Worm (Caenorhabditis elegans) whole organism, L3 larva: ENCODE measurements around the gene zig-12.

Source experiments
- ZK546.5 ChIP-seq: sonication (generic microtip); optimal IDR thresholded peaks from 2 replicates; lab custom pipeline; 2017; ENCODE audit warnings: missing biosample characterization, missing genetic modification characterization
- aly-2 ChIP-seq: fragments of 150-350 bp; optimal IDR thresholded peaks from 2 replicates; lab custom pipeline; 2014; ENCODE audit warnings: missing biosample characterization, missing genetic modification characterization
- egl-5 ChIP-seq: fragments of 150-350 bp; optimal IDR thresholded peaks from 2 replicates; lab custom pipeline; 2017; ENCODE audit warnings: missing biosample characterization, missing genetic modification reagents, missing genetic modification characterization, inconsistent platforms
- fos-1 ChIP-seq: fragments of 150-350 bp; optimal IDR thresholded peaks from 2 replicates; lab custom pipeline; 2014; ENCODE audit warnings: missing biosample characterization, missing genetic modification characterization
- nhr-11 ChIP-seq: fragments of 150-350 bp; optimal IDR thresholded peaks from 2 replicates; lab custom pipeline; 2014; ENCODE audit warnings: missing biosample characterization, missing genetic modification characterization
- nhr-77 ChIP-seq: fragments of 150-350 bp; optimal IDR thresholded peaks from 2 replicates; lab custom pipeline; 2014; ENCODE audit warnings: missing biosample characterization, missing genetic modification characterization
- zag-1 ChIP-seq: fragments of 150-350 bp; optimal IDR thresholded peaks from 2 replicates; lab custom pipeline; 2014; ENCODE audit warnings: missing biosample characterization, missing genetic modification characterization
- ztf-11 ChIP-seq: fragments of 150-350 bp; optimal IDR thresholded peaks from 2 replicates; lab custom pipeline; 2014; ENCODE audit warnings: missing biosample characterization, missing genetic modification characterization

DNA sequence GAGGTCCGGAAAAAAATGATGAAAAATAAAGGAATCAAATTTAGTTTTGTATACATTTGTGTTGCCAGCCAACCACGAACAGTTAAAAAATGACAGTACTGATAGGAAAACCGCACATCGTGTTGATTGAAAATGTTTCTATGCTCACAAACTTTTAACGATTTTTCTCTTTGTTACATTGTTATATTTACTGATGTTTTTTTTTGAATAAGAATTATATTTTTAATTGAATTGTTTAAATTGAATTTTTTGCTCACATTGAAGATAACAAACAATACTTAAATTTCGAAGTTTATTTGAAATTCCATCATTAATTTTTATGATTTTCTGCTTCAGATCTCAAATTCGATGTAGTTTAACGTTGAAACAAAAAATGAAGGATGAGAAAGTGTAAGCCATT, 2.2 kb upstream of the zig-12 start, which contains the start of gene M02D8.5:
- no peak for TF ChIP-seq ZK546.5 (tag; lab: Kevin White, UChicago)
- no peak for TF ChIP-seq nhr-11 (tag; lab: Kevin White, UChicago)
- TF ChIP-seq zag-1 (tag; lab: Kevin White, UChicago), result no peak
- TF ChIP-seq ztf-11 (tag; lab: Kevin White, UChicago), result no peak
- no peak for TF ChIP-seq nhr-77
- TF ChIP-seq fos-1 (tag; lab: Kevin White, UChicago), result no peak
- TF ChIP-seq aly-2 (tag; lab: Kevin White, UChicago), result no peak
- TF ChIP-seq egl-5, result no peak
